Fruit fly (Drosophila melanogaster) Kc167 (cell line): ENCODE data around the gene Yif1.

Experiments
- Myc ChIP-seq: fragments of >200 bp; optimal IDR thresholded peaks from 2 replicates; lab custom pipeline; 2017; ENCODE audit warnings: missing external identifiers
- Sin3A ChIP-seq: fragments of >200 bp; optimal IDR thresholded peaks from 2 replicates; lab custom pipeline; 2018; ENCODE audit warnings: missing external identifiers
- h ChIP-seq: fragments of >200 bp; optimal IDR thresholded peaks from 3 replicates; lab custom pipeline; 2018; ENCODE audit warnings: missing external identifiers
- insv ChIP-seq: fragments of >200 bp; optimal IDR thresholded peaks from 3 replicates; lab custom pipeline; 2018; ENCODE audit warnings: missing external identifiers
- psq ChIP-seq: fragments of >200 bp; optimal IDR thresholded peaks from 2 replicates; lab custom pipeline; 2017; ENCODE audit warnings: missing external identifiers
- ttk ChIP-seq: sonication (Bioruptor generic); optimal IDR thresholded peaks from 2 replicates; lab custom pipeline; 2017; ENCODE audit warnings: missing external identifiers

DNA sequence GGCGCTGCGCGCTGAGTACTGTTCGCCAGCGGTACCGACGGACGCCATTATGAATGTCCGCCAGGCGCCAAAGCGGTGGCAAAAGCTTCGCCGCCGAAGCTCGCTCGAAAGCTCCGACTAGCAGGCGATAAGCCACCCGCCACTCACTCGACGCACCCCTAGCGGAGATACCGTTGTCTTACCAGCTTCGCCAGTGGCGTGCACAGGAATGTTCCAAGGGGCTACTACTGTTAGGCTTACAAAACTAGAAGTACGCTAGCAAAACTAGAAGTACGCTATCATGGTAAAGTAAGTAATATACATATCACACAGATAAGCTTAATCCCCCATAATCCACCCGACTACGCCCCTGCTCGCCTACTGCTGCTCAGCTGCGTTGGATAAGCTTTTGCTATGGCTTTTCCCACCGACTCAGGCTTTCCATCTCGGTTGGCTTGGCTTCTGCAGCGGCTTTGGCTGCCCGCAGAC is 3.5 kb upstream of the Yif1 start, which contains the start of gene amon:
- TF ChIP-seq h (lab: Kevin White, UChicago) (no peak), Myc (lab: Kevin White, UChicago) (no peak), psq (lab: Kevin White, UChicago) (no peak), Sin3A (lab: Kevin White, UChicago) (no peak), ttk (lab: Kevin White, UChicago) (no peak), insv (lab: Kevin White, UChicago) (no peak)
